Worm (Caenorhabditis elegans) whole organism, L4 larva: ENCODE data around the gene ZK863.1.

Source experiments
- aly-2 ChIP-seq: sonication (generic microtip); optimal IDR thresholded peaks from 2 replicates; lab custom pipeline; 2018; ENCODE audit warnings: missing biosample characterization, missing genetic modification characterization
- ama-1 ChIP-seq: fragments of 150-350 bp; optimal IDR thresholded peaks from 2 replicates; lab custom pipeline; 2014; ENCODE audit warnings: inconsistent platforms, mixed read lengths
- lin-15B ChIP-seq: fragments of 150-350 bp; sonication (generic microtip); optimal IDR thresholded peaks from 3 replicates; lab custom pipeline; 2014; ENCODE audit warnings: missing biosample characterization, missing genetic modification characterization
- nhr-28 ChIP-seq: fragments of 150-350 bp; optimal IDR thresholded peaks from 2 replicates; lab custom pipeline; 2014; ENCODE audit warnings: missing biosample characterization, missing genetic modification characterization
- pha-4 ChIP-seq, 2 experiments: fragments of 150-350 bp in 1 of 2; fragments of 200-800 bp in 1 of 2; sonication (Bioruptor generic) in 1 of 2; IDR thresholded peaks in 1 of 2; optimal IDR thresholded peaks in 1 of 2; 2 replicates each; pipeline versions ENCODE4 v1.3.6 to Lab custom; 2014 to 2022; ENCODE audit warnings: missing genetic modification characterization in 2 of 2, missing genetic modification reagents in 2 of 2, missing biosample characterization in 1 of 2, missing compliant biosample characterization in 1 of 2

DNA sequence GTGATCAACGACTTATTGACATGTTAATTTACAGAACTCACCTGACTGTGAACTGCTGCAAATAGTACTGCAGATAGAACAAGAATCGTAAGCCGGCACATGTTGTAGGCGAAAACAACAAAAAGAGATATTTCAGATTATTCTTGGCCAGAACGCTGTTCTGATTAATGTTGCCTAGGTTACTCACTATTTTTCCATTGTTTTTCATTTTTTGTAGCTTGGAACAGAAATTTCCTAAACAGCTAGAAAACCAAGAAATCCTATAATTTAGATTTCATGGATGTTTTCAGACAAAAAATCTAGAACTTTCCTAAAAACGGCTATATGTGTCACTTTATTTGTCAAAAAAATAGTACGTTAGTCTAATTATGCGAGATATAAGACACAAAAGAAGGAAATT lies 15.5 kb downstream of the ZK863.1 start, which contains the start of gene C27A7.9:
- TF ChIP-seq aly-2 (tag; lab: Kevin White, UChicago) (no peak), pha-4 (GFP tag; IDR thresholded peaks at IDR 0.05; lab: Robert Waterston, UW) (no peak), pha-4 (tag; optimal IDR thresholded peaks at IDR 0.05; lab: Kevin White, UChicago) (no peak), nhr-28 (tag; lab: Kevin White, UChicago) (no peak), lin-15B (tag; lab: Kevin White, UChicago) (no peak), ama-1 (no peak)
